Worm (Caenorhabditis elegans) whole organism, L4 larva: Measurements from ENCODE around the gene F47B10.4.

ENCODE experiments used
- D1046.2 ChIP-seq: fragments of 200-800 bp; sonication (Bioruptor generic); IDR thresholded peaks from 2 replicates; pipeline ENCODE4 v1.3.6; 2022; ENCODE audit warnings: missing genetic modification characterization, missing compliant biosample characterization
- Y75B8A.6 ChIP-seq: fragments of 200-800 bp; sonication (Bioruptor generic); IDR thresholded peaks from 2 replicates; pipeline ENCODE4 v1.3.6; 2022; ENCODE audit warnings: missing genetic modification reagents, missing genetic modification characterization, missing compliant biosample characterization
- aha-1 ChIP-seq: fragments of 150-350 bp; peaks from one replicate; lab custom pipeline; 2014; ENCODE audit warnings: missing biosample characterization, missing genetic modification characterization
- ceh-20 ChIP-seq: fragments of 200-800 bp; sonication (Bioruptor generic); IDR thresholded peaks from 2 replicates; pipeline ENCODE4 v1.3.6; 2022; ENCODE audit warnings: missing genetic modification reagents, missing genetic modification characterization, missing compliant biosample characterization
- daf-12 ChIP-seq: fragments of 150-350 bp; optimal IDR thresholded peaks from 2 replicates; lab custom pipeline; 2014; ENCODE audit warnings: missing biosample characterization, missing genetic modification reagents, missing genetic modification characterization
- daf-16 ChIP-seq, 3 experiments: sonication (generic microtip); optimal IDR thresholded peaks; 2 replicates each; lab custom pipeline; 2016 to 2017; ENCODE audit warnings: missing genetic modification characterization in 3 of 3, missing genetic modification reagents in 3 of 3, mild to moderate bottlenecking in 2 of 3, missing compliant biosample characterization in 2 of 3, missing biosample characterization in 1 of 3, moderate library complexity in 1 of 3
- dmd-6 ChIP-seq: fragments of 200-800 bp; sonication (Bioruptor generic); IDR thresholded peaks from 2 replicates; pipeline ENCODE4 v1.3.6; 2022; ENCODE audit warnings: missing genetic modification reagents, missing genetic modification characterization, missing compliant biosample characterization
- dmd-8 ChIP-seq: fragments of 200-800 bp; sonication (Bioruptor generic); IDR thresholded peaks from 2 replicates; pipeline ENCODE4 v1.3.6; 2022; ENCODE audit warnings: missing genetic modification characterization, missing compliant biosample characterization
- dve-1 ChIP-seq: sonication (generic microtip); optimal IDR thresholded peaks from 2 replicates; lab custom pipeline; 2017; ENCODE audit warnings: antibody characterized with exemption, mild to moderate bottlenecking, missing genetic modification characterization, missing compliant biosample characterization; ENCODE audit not compliant: insufficient read depth
- egl-27 ChIP-seq: sonication (generic microtip); optimal IDR thresholded peaks from 3 replicates; lab custom pipeline; 2017; ENCODE audit warnings: missing biosample characterization, missing genetic modification reagents, missing genetic modification characterization
- gei-8 ChIP-seq: fragments of 200-800 bp; sonication (Bioruptor generic); optimal IDR thresholded peaks from 2 replicates; lab custom pipeline; 2018; ENCODE audit warnings: mild to moderate bottlenecking, missing genetic modification characterization, missing compliant biosample characterization
- hlh-11 ChIP-seq: fragments of 200-800 bp; sonication (Bioruptor generic); optimal IDR thresholded peaks from 2 replicates; lab custom pipeline; 2018; ENCODE audit warnings: mild to moderate bottlenecking, missing genetic modification characterization, missing compliant biosample characterization
- hlh-30 ChIP-seq: sonication (generic microtip); optimal IDR thresholded peaks from 2 replicates; lab custom pipeline; 2017; ENCODE audit warnings: antibody characterized with exemption, mild to moderate bottlenecking, missing genetic modification characterization, missing compliant biosample characterization; ENCODE audit not compliant: insufficient read depth
- hmg-1.1 ChIP-seq: fragments of 200-800 bp; sonication (Bioruptor generic); IDR thresholded peaks from 2 replicates; pipeline ENCODE4 v1.3.6; 2022; ENCODE audit warnings: missing genetic modification reagents, missing genetic modification characterization, missing compliant biosample characterization
- jun-1 ChIP-seq: fragments of 150-350 bp; optimal IDR thresholded peaks from 2 replicates; lab custom pipeline; 2014; ENCODE audit warnings: missing biosample characterization, missing genetic modification reagents, missing genetic modification characterization
- mdl-1 ChIP-seq, 2 experiments: fragments of 150-350 bp in 1 of 2; sonication (generic microtip) in 1 of 2; optimal IDR thresholded peaks; 2 replicates each; lab custom pipeline; 2014 to 2017; ENCODE audit warnings: missing biosample characterization in 2 of 2, missing genetic modification characterization in 2 of 2
- mxl-3 ChIP-seq: fragments of 200-800 bp; sonication (Bioruptor generic); optimal IDR thresholded peaks from 2 replicates; lab custom pipeline; 2018; ENCODE audit warnings: mild to moderate bottlenecking, missing genetic modification characterization, missing compliant biosample characterization
- nhr-11 ChIP-seq: fragments of 150-350 bp; optimal IDR thresholded peaks from 2 replicates; lab custom pipeline; 2014; ENCODE audit warnings: missing biosample characterization, missing genetic modification characterization
- nhr-48 ChIP-seq: sonication (generic microtip); optimal IDR thresholded peaks from 2 replicates; lab custom pipeline; 2016; ENCODE audit warnings: mild to moderate bottlenecking, missing genetic modification characterization, missing compliant biosample characterization
- nhr-77 ChIP-seq: fragments of 150-350 bp; optimal IDR thresholded peaks from 2 replicates; lab custom pipeline; 2014; ENCODE audit warnings: missing biosample characterization, missing genetic modification characterization
- rbr-2 ChIP-seq: sonication (generic microtip); optimal IDR thresholded peaks from 2 replicates; lab custom pipeline; 2016; ENCODE audit warnings: missing genotype, missing genetic modification characterization, missing compliant biosample characterization
- saeg-2 ChIP-seq: fragments of 200-800 bp; sonication (Bioruptor generic); IDR thresholded peaks from 2 replicates; pipeline ENCODE4 v1.3.6; 2022; ENCODE audit warnings: missing genetic modification reagents, missing genetic modification characterization, missing compliant biosample characterization
- sdz-12 ChIP-seq: fragments of 200-800 bp; sonication (Bioruptor generic); optimal IDR thresholded peaks from 2 replicates; lab custom pipeline; 2018; ENCODE audit warnings: mild to moderate bottlenecking, missing genetic modification characterization, missing compliant biosample characterization
- set-16 ChIP-seq: fragments of 200-800 bp; sonication (Bioruptor generic); IDR thresholded peaks from 2 replicates; pipeline ENCODE4 v1.3.6; 2022; ENCODE audit warnings: missing genetic modification reagents, missing genetic modification characterization, missing compliant biosample characterization
- snpc-1.2 ChIP-seq: fragments of 200-800 bp; sonication (Bioruptor generic); IDR thresholded peaks from 2 replicates; pipeline ENCODE4 v1.3.6; 2022; ENCODE audit warnings: missing genetic modification reagents, missing genetic modification characterization, missing compliant biosample characterization
- unc-130 ChIP-seq: sonication (generic microtip); optimal IDR thresholded peaks from 2 replicates; lab custom pipeline; 2016; ENCODE audit warnings: missing genetic modification reagents, missing genetic modification characterization, missing compliant biosample characterization
- unc-62 ChIP-seq, 3 experiments: fragments of 150-350 bp in 1 of 3; sonication (generic microtip); optimal IDR thresholded peaks in 2 of 3; peaks in 1 of 3; 1 replicate in 1 of 3; 2 replicates in 2 of 3; lab custom pipeline; 2014 to 2017; ENCODE audit warnings: missing biosample characterization in 3 of 3, missing genetic modification characterization in 3 of 3, missing genetic modification reagents in 3 of 3, missing genotype in 1 of 3
- zfp-2 ChIP-seq: sonication (generic microtip); optimal IDR thresholded peaks from 2 replicates; lab custom pipeline; 2016; ENCODE audit warnings: mild to moderate bottlenecking, missing genetic modification characterization, missing compliant biosample characterization

F47B10.4 gene

DNA sequence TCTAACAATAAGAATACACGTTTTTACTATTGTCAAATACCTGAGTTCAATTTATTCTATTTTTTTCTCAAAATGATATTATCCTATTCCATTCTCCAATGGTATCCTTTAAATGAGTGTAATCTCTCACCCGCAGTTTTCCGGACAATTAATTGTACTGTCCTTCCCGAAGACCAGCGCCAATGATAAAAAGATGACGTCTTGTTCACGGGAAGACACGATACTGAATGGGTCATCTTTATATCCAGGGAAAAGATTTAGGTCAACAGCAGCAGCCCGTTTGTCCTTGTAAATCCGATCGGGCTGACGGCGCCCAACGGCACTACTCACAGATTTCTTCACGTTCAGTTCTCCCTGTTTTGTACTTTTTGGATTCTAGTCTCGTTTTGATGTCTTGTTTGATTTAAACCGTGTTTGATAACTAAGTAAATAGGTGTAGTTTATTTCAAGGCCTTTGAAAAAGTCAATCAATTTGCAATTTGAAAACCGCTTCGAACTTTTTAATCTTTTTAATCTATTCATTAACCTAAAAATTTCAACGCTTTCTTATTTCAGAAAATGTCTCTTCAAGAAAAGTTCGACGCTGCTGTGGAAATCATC is 11.8 kb downstream of the F47B10.4 start, which contains the start of gene acbp-3:
TSS of gene acbp-3 (plus strand) at position 550 of the 600 bp plus-strand sequence.
- TF ChIP-seq set-16 (GFP tag; lab: Robert Waterston, UW) (no peak), daf-12 (tag; lab: Kevin White, UChicago) (no peak), Y75B8A.6 (GFP tag; lab: Robert Waterston, UW) (no peak), sdz-12 (no peak), snpc-1.2 (GFP tag; lab: Robert Waterston, UW) (no peak), dmd-8 (GFP tag; lab: Robert Waterston, UW) (no peak), rbr-2 (no peak)

ce11 chrX:10903416-10903815 is 12.4 kb downstream of the F47B10.4 start:
- TF ChIP-seq dmd-6 (GFP tag; lab: Robert Waterston, UW) (peak; percentile 32; the same call in 1 of the 2 replicates), nhr-48 (tag; lab: Kevin White, UChicago) (peak; percentile 53), hlh-30 (peak; percentile 6), unc-62 (GFP tag; optimal IDR thresholded peaks at IDR 0.05 in 1 of 2; lab: Kevin White, UChicago) (peak in 1 of 2 experiments; percentile 45), unc-62 (tag; optimal IDR thresholded peaks at IDR 0.05; lab: Kevin White, UChicago) (no peak), ceh-20 (GFP tag; lab: Robert Waterston, UW) (0 out of 2 replicates have a peak, but pooled peaks have one; percentile 27), dve-1 (tag; lab: Kevin White, UChicago) (peak; percentile 39), hlh-11 (tag; lab: Kevin White, UChicago) (peak; percentile 45), sdz-12 (no peak), mdl-1 (tag; optimal IDR thresholded peaks at IDR 0.05; lab: Kevin White, UChicago) (peak in 1 of 2 experiments; percentile 77), rbr-2 (no peak), saeg-2 (no peak), mxl-3 (GFP tag; lab: Kevin White, UChicago) (peak; percentile 33)

DNA sequence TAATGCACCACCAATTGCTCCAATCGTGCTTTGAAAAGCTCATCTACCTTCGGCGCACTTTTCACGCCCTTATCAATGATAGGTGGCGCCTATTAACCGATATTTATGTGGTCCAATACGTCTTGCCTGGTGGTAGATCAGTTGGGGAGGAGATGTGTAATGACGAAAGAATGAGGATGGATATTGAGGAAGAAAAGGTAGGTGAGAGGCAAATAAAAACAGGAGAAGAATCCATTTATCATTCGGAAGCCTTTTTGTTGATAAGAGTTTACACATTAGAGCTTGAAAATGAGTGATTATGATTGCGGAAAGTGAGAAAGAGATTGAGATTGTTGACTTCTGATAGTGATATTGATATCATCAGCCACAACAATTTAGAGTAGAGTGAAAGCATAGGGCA is 16.4 kb downstream of the F47B10.4 start:
- no peak for TF ChIP-seq egl-27 (tag; lab: Kevin White, UChicago)
- no peak for TF ChIP-seq sdz-12
- TF ChIP-seq daf-16 (GFP tag; optimal IDR thresholded peaks at IDR 0.05; lab: Kevin White, UChicago), result peak in 1 of 2 experiments; percentile 64
- TF ChIP-seq daf-16 (tag; optimal IDR thresholded peaks at IDR 0.05; lab: Kevin White, UChicago), result no peak
- no peak for TF ChIP-seq jun-1 (tag; lab: Kevin White, UChicago)

- TF ChIP-seq zfp-2 (no peak), nhr-77 (tag; lab: Kevin White, UChicago) (no peak), nhr-11 (tag; lab: Kevin White, UChicago) (peak; percentile 34), unc-130 (GFP tag; lab: Kevin White, UChicago) (no peak), unc-62 (GFP tag; optimal IDR thresholded peaks at IDR 0.05 in 1 of 2; lab: Kevin White, UChicago) (peak in 1 of 2 experiments; percentile 96), unc-62 (tag; optimal IDR thresholded peaks at IDR 0.05; lab: Kevin White, UChicago) (no peak), hlh-11 (tag; lab: Kevin White, UChicago) (peak; percentile 2), D1046.2 (GFP tag; lab: Robert Waterston, UW) (no peak), hmg-1.1 (no peak)
Measured at ce11 chrX:10909661-10910060, 18.6 kb downstream of the F47B10.4 start.

DNA sequence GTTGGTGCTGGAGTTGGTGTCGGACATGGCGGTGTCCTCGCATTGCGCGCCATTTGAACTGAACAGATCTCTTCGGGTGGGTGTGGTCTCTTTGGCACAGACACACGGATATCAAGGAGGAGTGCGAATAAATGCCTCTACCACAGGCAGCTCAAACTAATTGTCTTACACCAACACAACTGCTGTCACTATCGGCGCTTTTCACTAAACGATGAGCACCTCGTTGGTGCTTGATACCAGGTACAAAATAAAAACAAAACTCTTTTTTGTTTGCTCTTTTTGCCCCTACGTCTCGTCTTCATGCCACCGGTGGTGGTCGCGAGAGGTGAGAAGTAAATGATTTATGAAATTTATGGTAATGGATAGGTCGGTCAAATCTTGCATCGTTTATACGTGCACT is 19.7 kb downstream of the F47B10.4 start, which contains the start of gene F47B10.8:
TSS of gene F47B10.8 (minus strand) at position 101 of the 400 bp plus-strand sequence.
- TF ChIP-seq daf-16 (GFP tag; optimal IDR thresholded peaks at IDR 0.05; lab: Kevin White, UChicago) (peak in 1 of 2 experiments; percentile 4), daf-16 (tag; optimal IDR thresholded peaks at IDR 0.05; lab: Kevin White, UChicago) (no peak), mdl-1 (tag; optimal IDR thresholded peaks at IDR 0.05; lab: Kevin White, UChicago) (no peak), aha-1 (peak; percentile 8)

DNA sequence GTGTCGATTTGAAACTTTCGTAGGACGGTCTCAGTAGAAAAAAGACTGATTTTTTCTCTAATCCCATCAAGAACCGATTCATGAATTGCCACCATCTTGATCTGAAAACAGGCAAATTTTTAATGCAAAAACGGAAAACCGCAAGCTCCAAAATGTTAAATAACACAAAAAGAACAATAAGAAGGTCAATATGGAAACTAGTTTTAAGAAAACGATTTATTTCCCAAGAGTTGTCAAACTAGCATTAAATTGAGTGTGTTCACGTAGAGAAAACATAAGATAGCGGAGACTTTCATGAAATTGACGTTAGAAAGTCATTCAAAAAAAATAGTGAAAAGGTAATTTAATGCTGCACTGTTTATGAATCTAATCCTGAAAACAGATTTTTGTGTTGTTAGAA is 22.9 kb downstream of the F47B10.4 start, which contains the start of gene F47B10.9:
TSS of gene F47B10.9 (minus strand) at position 101 of the 400 bp plus-strand sequence.
- no peak for TF ChIP-seq gei-8 (GFP tag; lab: Kevin White, UChicago)
